Worm (Caenorhabditis elegans): ENCODE results near the gene nas-4.

The nas-4 gene

ce11 chrIII:6464113-6464571, 48.7 kb upstream of the nas-4 start (continued):
- TF ChIP-seq lin-35 (GFP tag; optimal IDR thresholded peaks at IDR 0.05) (peak in 1 of 3 experiments; percentile 79), akir-1 (GFP tag; optimal IDR thresholded peaks at IDR 0.05) (peak; percentile 62), pbrm-1 (GFP tag; IDR thresholded peaks at IDR 0.05) (peak; percentile 93), mcd-1 (GFP tag; IDR thresholded peaks at IDR 0.05) (peak; percentile 89), ztf-3 (GFP tag; optimal IDR thresholded peaks at IDR 0.05) (peak; percentile 40), mel-28 (tag; optimal IDR thresholded peaks at IDR 0.05; ENCODE audit: borderline replicate concordance) (peak; percentile 20), Y67H2A.10 (GFP tag; conservative IDR thresholded peaks at IDR 0.05) (peak; percentile 83), B0019.2 (GFP tag; conservative IDR thresholded peaks at IDR 0.05) (0 out of 2 replicates have a peak, but pooled peaks have one; percentile 17), attf-5 (GFP tag; optimal IDR thresholded peaks at IDR 0.05) (peak; percentile 95), ama-1 (optimal IDR thresholded peaks at IDR 0.05) (peak; percentile 18), ama-1 (GFP tag; optimal IDR thresholded peaks at IDR 0.05) (peak in 1 of 2 experiments; percentile 8), F52B5.7 (tag; optimal IDR thresholded peaks at IDR 0.05) (peak; percentile 79), C06A6.2 (GFP tag; conservative IDR thresholded peaks at IDR 0.05) (peak; percentile 86), hmg-20 (GFP tag; IDR thresholded peaks at IDR 0.05) (no peak), nfyb-1 (GFP tag; IDR thresholded peaks at IDR 0.05) (peak; percentile 95), K11D2.4 (GFP tag; IDR thresholded peaks at IDR 0.05) (peak; percentile 86), let-526 (GFP tag; IDR thresholded peaks at IDR 0.05) (peak; percentile 84), zfh-2 (GFP tag; conservative IDR thresholded peaks at IDR 0.05) (peak; percentile 100), nhr-90 (tag; optimal IDR thresholded peaks at IDR 0.05) (peak; percentile 67), zim-3 (tag; optimal IDR thresholded peaks at IDR 0.05) (peak; percentile 72), F57C9.4 (tag; optimal IDR thresholded peaks at IDR 0.05) (no peak), K12H6.12 (tag; optimal IDR thresholded peaks at IDR 0.05) (peak; percentile 86), ztf-18 (tag; optimal IDR thresholded peaks at IDR 0.05) (peak; percentile 78), F10E7.11 (tag; optimal IDR thresholded peaks at IDR 0.05) (no peak), lir-1 (GFP tag; conservative IDR thresholded peaks at IDR 0.05) (peak; percentile 74), T07F8.4 (tag; optimal IDR thresholded peaks at IDR 0.05) (peak; percentile 19), Y79H2A.3 (GFP tag; conservative IDR thresholded peaks at IDR 0.05) (peak; percentile 84; the same call in 1 of the 2 replicates), F23B12.7 (tag; optimal IDR thresholded peaks at IDR 0.05; ENCODE audit: insufficient read depth) (no peak), cebp-1 (GFP tag; IDR thresholded peaks at IDR 0.05) (peak; percentile 94), cebp-1 (tag; optimal IDR thresholded peaks at IDR 0.05) (peak; percentile 97)

ce11 chrIII:6463679-6464078, 48.2 kb upstream of the nas-4 start, which contains the start of gene dlc-1:
dlc-1 (minus strand) TSS chrIII:6463779.
- TF ChIP-seq Y53G8AR.9 (GFP tag; conservative IDR thresholded peaks at IDR 0.05): 0 out of 2 replicates have a peak, but pooled peaks have one; percentile 15
- TF ChIP-seq ZK185.1 (tag; optimal IDR thresholded peaks at IDR 0.05; ENCODE audit: poor library complexity, severe bottlenecking): no peak

DNA sequence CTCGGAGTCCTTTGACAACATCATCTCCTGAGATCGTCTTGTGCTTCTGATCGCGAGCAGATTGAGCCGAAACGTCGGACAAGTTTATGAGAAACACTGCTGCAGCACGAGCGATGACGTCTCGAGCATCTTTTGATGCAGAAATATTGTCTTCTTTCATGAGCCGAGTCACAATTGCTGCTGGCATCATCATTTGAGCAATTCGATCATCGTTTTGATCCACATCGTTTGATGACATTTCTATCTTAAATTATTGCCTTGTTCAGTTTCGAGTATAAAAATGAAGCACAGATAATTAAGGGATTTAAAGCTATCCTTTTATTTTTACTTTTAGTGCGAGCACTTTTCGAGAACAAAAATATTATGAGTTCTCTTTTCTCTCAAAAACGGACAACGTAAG, 47.2 kb upstream of the nas-4 start, which contains the start of gene T26A5.8:
Gene T26A5.8, minus strand, starts transcription at position 247 of the 400 bp plus-strand sequence.
- TF ChIP-seq hlh-26 (GFP tag; conservative IDR thresholded peaks at IDR 0.05) (no peak), C06A6.2 (GFP tag; conservative IDR thresholded peaks at IDR 0.05) (no peak), ztf-18 (tag; optimal IDR thresholded peaks at IDR 0.05) (no peak), unc-130 (GFP tag; optimal IDR thresholded peaks at IDR 0.05) (peak; percentile 22), mcd-1 (GFP tag; IDR thresholded peaks at IDR 0.05) (peak; percentile 47; the same call in 1 of the 2 replicates), C17E4.6 (GFP tag; IDR thresholded peaks at IDR 0.05) (no peak), B0336.3 (GFP tag; IDR thresholded peaks at IDR 0.05) (peak; percentile 81), repo-1 (tag; optimal IDR thresholded peaks at IDR 0.05) (peak; percentile 44), ztf-26 (tag; optimal IDR thresholded peaks at IDR 0.05) (peak; percentile 13), snpc-1.3 (tag; optimal IDR thresholded peaks at IDR 0.05; ENCODE audit: insufficient read depth) (peak; percentile 41), pbrm-1 (GFP tag; IDR thresholded peaks at IDR 0.05) (no peak; the same call in 1 of the 2 replicates), athp-1 (tag; optimal IDR thresholded peaks at IDR 0.05) (peak; percentile 75), lin-40 (tag; optimal IDR thresholded peaks at IDR 0.05) (peak; percentile 39), die-1 (tag; optimal IDR thresholded peaks at IDR 0.05) (peak; percentile 51), ZK185.1 (tag; optimal IDR thresholded peaks at IDR 0.05; ENCODE audit: poor library complexity, severe bottlenecking) (peak; percentile 1), zim-3 (tag; optimal IDR thresholded peaks at IDR 0.05) (peak; percentile 50), nhr-120 (GFP tag; IDR thresholded peaks at IDR 0.05) (0 out of 2 replicates have a peak, but pooled peaks have one; percentile 22), zfh-2 (GFP tag; conservative IDR thresholded peaks at IDR 0.05) (0 out of 2 replicates have a peak, but pooled peaks have one; percentile 22), madf-8 (GFP tag; conservative IDR thresholded peaks at IDR 0.05) (no peak), Y79H2A.3 (GFP tag; conservative IDR thresholded peaks at IDR 0.05) (0 out of 2 replicates have a peak, but pooled peaks have one; percentile 45), F52B5.7 (tag; optimal IDR thresholded peaks at IDR 0.05) (peak; percentile 73)
